Worm (Caenorhabditis elegans) whole organism, young adult: ENCODE results near the gene pigg-1.

Experiments
- Y95B8A.8 ChIP-seq: fragments of 200-800 bp; sonication (Bioruptor generic); IDR thresholded peaks from 2 replicates; pipeline ENCODE4 v1.3.6; 2022; ENCODE audit warnings: missing genetic modification reagents, missing genetic modification characterization, missing compliant biosample characterization
- cebp-1 ChIP-seq, 2 experiments: fragments of 200-800 bp in 1 of 2; sonication (Bioruptor generic) in 1 of 2; sonication (generic microtip) in 1 of 2; IDR thresholded peaks in 1 of 2; optimal IDR thresholded peaks in 1 of 2; 2 replicates each; pipeline versions ENCODE4 v1.3.6 to Lab custom; 2017 to 2022; ENCODE audit warnings: missing compliant biosample characterization in 2 of 2, missing genetic modification characterization in 2 of 2, mild to moderate bottlenecking in 1 of 2, missing genetic modification reagents in 1 of 2, moderate library complexity in 1 of 2
- hlh-12 ChIP-seq: sonication (generic microtip); optimal IDR thresholded peaks from 2 replicates; lab custom pipeline; 2016; ENCODE audit warnings: missing genetic modification characterization, missing compliant biosample characterization
- lir-1 ChIP-seq: fragments of 200-800 bp; sonication (Bioruptor generic); conservative IDR thresholded peaks from 2 replicates; pipeline ENCODE4 v1.3.6; 2022; ENCODE audit warnings: missing genetic modification reagents, missing genetic modification characterization, missing compliant biosample characterization
- nfya-1 ChIP-seq: sonication (generic microtip); optimal IDR thresholded peaks from 2 replicates; lab custom pipeline; 2017; ENCODE audit warnings: antibody characterized with exemption, missing compliant biosample characterization, missing genetic modification characterization, borderline replicate concordance; ENCODE audit not compliant: insufficient read depth
- nfyb-1 ChIP-seq: fragments of 200-800 bp; sonication (Bioruptor generic); IDR thresholded peaks from 2 replicates; pipeline ENCODE4 v1.3.6; 2022; ENCODE audit warnings: missing genetic modification reagents, missing genetic modification characterization, missing compliant biosample characterization
- pbrm-1 ChIP-seq: fragments of 200-800 bp; sonication (Bioruptor generic); IDR thresholded peaks from 2 replicates; pipeline ENCODE4 v1.3.6; 2022; ENCODE audit warnings: missing genetic modification reagents, missing genetic modification characterization, missing compliant biosample characterization
- pha-4 ChIP-seq: fragments of 150-350 bp; sonication (generic microtip); optimal IDR thresholded peaks from 2 replicates; lab custom pipeline; 2014; ENCODE audit warnings: missing biosample characterization, missing genetic modification reagents, missing genetic modification characterization
- snpc-4 ChIP-seq, 5 experiments: fragments of 150-350 bp in 1 of 5; sonication (generic microtip) in 4 of 5; optimal IDR thresholded peaks; 2 replicates each; lab custom pipeline; 2014 to 2018; ENCODE audit warnings: missing genetic modification characterization in 5 of 5, missing biosample characterization in 3 of 5, antibody characterized with exemption in 2 of 5, mild to moderate bottlenecking in 2 of 5, missing compliant biosample characterization in 2 of 5, missing genotype in 2 of 5, moderate library complexity in 2 of 5, missing genetic modification reagents in 1 of 5
- sptf-2 ChIP-seq: fragments of 200-800 bp; sonication (Bioruptor generic); optimal IDR thresholded peaks from 2 replicates; lab custom pipeline; 2018; ENCODE audit warnings: mild to moderate bottlenecking, missing genetic modification characterization, missing compliant biosample characterization
- unc-62 ChIP-seq: fragments of 150-350 bp; optimal IDR thresholded peaks from 2 replicates; lab custom pipeline; 2014; ENCODE audit warnings: missing biosample characterization, missing genetic modification reagents, missing genetic modification characterization
- ztf-26 ChIP-seq: sonication (generic microtip); optimal IDR thresholded peaks from 2 replicates; lab custom pipeline; 2017; ENCODE audit warnings: missing genetic modification characterization, missing compliant biosample characterization

DNA sequence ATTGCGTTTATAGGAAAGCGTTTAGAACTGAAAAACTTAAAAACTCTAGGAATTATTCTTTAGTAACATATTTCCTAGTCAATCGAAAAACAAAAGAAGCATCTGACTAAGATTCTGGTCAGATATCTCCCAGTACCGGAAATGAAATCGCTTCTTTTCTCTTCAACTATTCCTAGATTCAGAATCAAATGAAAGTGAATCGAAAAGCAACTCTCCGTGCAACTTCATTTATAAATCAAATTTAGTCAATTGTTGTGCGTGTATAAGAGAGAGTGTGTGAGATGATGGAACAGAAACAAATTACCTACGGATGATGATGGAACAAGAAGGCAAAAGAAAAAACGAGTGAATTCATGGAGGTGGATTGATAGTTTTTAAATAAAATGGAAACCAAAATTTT, 40.9 kb downstream of the pigg-1 start:
- TF ChIP-seq lir-1 (GFP tag; lab: Robert Waterston, UW) (no peak), snpc-4 (GFP tag; optimal IDR thresholded peaks at IDR 0.05; lab: Kevin White, UChicago) (no peak), snpc-4 (tag; optimal IDR thresholded peaks at IDR 0.05; lab: Kevin White, UChicago) (no peak), hlh-12 (tag; lab: Kevin White, UChicago) (no peak), sptf-2 (GFP tag; lab: Kevin White, UChicago) (no peak), pha-4 (tag; lab: Kevin White, UChicago) (no peak), nfyb-1 (GFP tag; lab: Robert Waterston, UW) (no peak), cebp-1 (GFP tag; IDR thresholded peaks at IDR 0.05; lab: Robert Waterston, UW) (no peak), cebp-1 (tag; optimal IDR thresholded peaks at IDR 0.05; lab: Kevin White, UChicago) (no peak), nfya-1 (tag; lab: Kevin White, UChicago) (no peak), Y95B8A.8 (GFP tag; lab: Robert Waterston, UW) (no peak), unc-62 (GFP tag; lab: Kevin White, UChicago) (no peak), ztf-26 (no peak), pbrm-1 (GFP tag; lab: Robert Waterston, UW) (no peak)
